Worm (Caenorhabditis elegans) whole organism, L1 larva: ENCODE data around the gene F48F7.6.

ENCODE experiments used
- C16A3.4 ChIP-seq: fragments of 150-350 bp; optimal IDR thresholded peaks from 2 replicates; lab custom pipeline; 2014; ENCODE audit warnings: missing biosample characterization, missing genetic modification characterization
- F16B12.6 ChIP-seq: fragments of 150-350 bp; optimal IDR thresholded peaks from 2 replicates; lab custom pipeline; 2014; ENCODE audit warnings: missing biosample characterization, missing genetic modification characterization
- Y116A8C.19 ChIP-seq: sonication (generic microtip); optimal IDR thresholded peaks from 2 replicates; lab custom pipeline; 2016; ENCODE audit warnings: missing compliant biosample characterization, missing genetic modification characterization, borderline replicate concordance
- ama-1 ChIP-seq: fragments of 150-350 bp; optimal IDR thresholded peaks from 2 replicates; lab custom pipeline; 2014
- blmp-1 ChIP-seq: fragments of 150-350 bp; optimal IDR thresholded peaks from 2 replicates; lab custom pipeline; 2014; ENCODE audit warnings: missing biosample characterization, missing genetic modification characterization
- ceh-63 ChIP-seq: fragments of 200-800 bp; sonication (Bioruptor generic); optimal IDR thresholded peaks from 2 replicates; lab custom pipeline; 2018; ENCODE audit warnings: mild to moderate bottlenecking, missing genetic modification characterization, missing compliant biosample characterization
- ceh-82 ChIP-seq, 3 experiments: fragments of 150-350 bp in 1 of 3; sonication (generic microtip) in 2 of 3; optimal IDR thresholded peaks; 2 replicates each; lab custom pipeline; 2014 to 2017; ENCODE audit warnings: missing biosample characterization in 3 of 3, missing genetic modification characterization in 3 of 3
- ceh-88 ChIP-seq: fragments of 200-800 bp; sonication (Bioruptor generic); IDR thresholded peaks from 2 replicates; pipeline ENCODE4 v1.3.6; 2022; ENCODE audit warnings: missing genetic modification characterization, missing compliant biosample characterization
- ceh-90 ChIP-seq: sonication (generic microtip); optimal IDR thresholded peaks from 2 replicates; lab custom pipeline; 2016; ENCODE audit warnings: missing genetic modification characterization, missing compliant biosample characterization
- ces-1 ChIP-seq: fragments of 150-350 bp; optimal IDR thresholded peaks from 2 replicates; lab custom pipeline; 2014; ENCODE audit warnings: missing biosample characterization, missing genetic modification reagents, missing genetic modification characterization
- dpl-1 ChIP-seq, 3 experiments: fragments of 150-350 bp in 2 of 3; sonication (generic microtip) in 1 of 3; optimal IDR thresholded peaks; 2 replicates each; lab custom pipeline; 2014 to 2017; ENCODE audit warnings: missing biosample characterization in 3 of 3, missing genetic modification characterization in 3 of 3, missing genetic modification reagents in 3 of 3
- dsc-1 ChIP-seq: sonication (generic microtip); optimal IDR thresholded peaks from 2 replicates; lab custom pipeline; 2016; ENCODE audit warnings: mild to moderate bottlenecking, missing genetic modification characterization, missing compliant biosample characterization
- egl-13 ChIP-seq: sonication (generic microtip); optimal IDR thresholded peaks from 2 replicates; lab custom pipeline; 2016; ENCODE audit warnings: missing genotype, missing genetic modification reagents, missing genetic modification characterization, missing compliant biosample characterization
- elt-2 ChIP-seq: sonication (generic microtip); optimal IDR thresholded peaks from 2 replicates; lab custom pipeline; 2016; ENCODE audit warnings: missing genetic modification characterization, mild to moderate bottlenecking, inconsistent platforms, missing compliant biosample characterization, missing genetic modification reagents
- fkh-10 ChIP-seq: sonication (generic microtip); optimal IDR thresholded peaks from 2 replicates; lab custom pipeline; 2017; ENCODE audit warnings: missing biosample characterization, missing genetic modification reagents, missing genetic modification characterization
- fkh-4 ChIP-seq: sonication (generic microtip); optimal IDR thresholded peaks from 2 replicates; lab custom pipeline; 2016; ENCODE audit warnings: missing compliant biosample characterization, missing genetic modification characterization, borderline replicate concordance
- fkh-8 ChIP-seq: sonication (generic microtip); optimal IDR thresholded peaks from 2 replicates; lab custom pipeline; 2016; ENCODE audit warnings: mild to moderate bottlenecking, missing genetic modification characterization, missing compliant biosample characterization
- fos-1 ChIP-seq: fragments of 150-350 bp; optimal IDR thresholded peaks from 2 replicates; lab custom pipeline; 2014; ENCODE audit warnings: missing biosample characterization, missing genetic modification characterization
- hlh-17 ChIP-seq: fragments of 200-800 bp; sonication (Bioruptor generic); optimal IDR thresholded peaks from 2 replicates; lab custom pipeline; 2018; ENCODE audit warnings: missing genetic modification characterization, mild to moderate bottlenecking, missing compliant biosample characterization, moderate library complexity, borderline replicate concordance
- hlh-4 ChIP-seq: sonication (generic microtip); optimal IDR thresholded peaks from 2 replicates; lab custom pipeline; 2016; ENCODE audit warnings: mild to moderate bottlenecking, missing genetic modification characterization, missing compliant biosample characterization
- jun-1 ChIP-seq: fragments of 150-350 bp; optimal IDR thresholded peaks from 2 replicates; lab custom pipeline; 2014; ENCODE audit warnings: missing biosample characterization, missing genetic modification reagents, missing genetic modification characterization
- lin-14 ChIP-seq: fragments of 200-800 bp; sonication (Bioruptor generic); optimal IDR thresholded peaks from 2 replicates; lab custom pipeline; 2018; ENCODE audit warnings: mild to moderate bottlenecking, missing genetic modification characterization, moderate library complexity, missing compliant biosample characterization
- lin-39 ChIP-seq: fragments of 150-350 bp; optimal IDR thresholded peaks from 2 replicates; lab custom pipeline; 2014; ENCODE audit warnings: missing biosample characterization, missing genetic modification reagents, missing genetic modification characterization
- lsy-2 ChIP-seq, 2 experiments: fragments of 150-350 bp; optimal IDR thresholded peaks; 2 replicates each; lab custom pipeline; 2014; ENCODE audit warnings: missing biosample characterization in 2 of 2, missing genetic modification characterization in 2 of 2
- mdl-1 ChIP-seq, 2 experiments: fragments of 150-350 bp; optimal IDR thresholded peaks; 2 replicates each; lab custom pipeline; 2014 to 2017; ENCODE audit warnings: missing biosample characterization in 2 of 2, missing genetic modification characterization in 2 of 2, inconsistent platforms in 1 of 2
- mef-2 ChIP-seq: fragments of 150-350 bp; optimal IDR thresholded peaks from 2 replicates; lab custom pipeline; 2014; ENCODE audit warnings: missing biosample characterization, missing genetic modification characterization
- mep-1 ChIP-seq: fragments of 150-350 bp; optimal IDR thresholded peaks from 2 replicates; lab custom pipeline; 2014; ENCODE audit warnings: missing biosample characterization, missing genetic modification characterization
- nhr-12 ChIP-seq: sonication (generic microtip); optimal IDR thresholded peaks from 2 replicates; lab custom pipeline; 2017; ENCODE audit warnings: missing biosample characterization, missing genetic modification characterization
- nhr-19 ChIP-seq: fragments of 200-800 bp; sonication (Bioruptor generic); conservative IDR thresholded peaks from 2 replicates; pipeline ENCODE4 v1.3.6; 2022; ENCODE audit warnings: missing genetic modification characterization, missing compliant biosample characterization
- nhr-20 ChIP-seq: sonication (generic microtip); optimal IDR thresholded peaks from 2 replicates; lab custom pipeline; 2016; ENCODE audit warnings: mild to moderate bottlenecking, missing genetic modification characterization, missing compliant biosample characterization
- nhr-237 ChIP-seq: fragments of 150-350 bp; optimal IDR thresholded peaks from 2 replicates; lab custom pipeline; 2014; ENCODE audit warnings: missing biosample characterization, missing genetic modification characterization
- nhr-47 ChIP-seq: sonication (generic microtip); optimal IDR thresholded peaks from 2 replicates; lab custom pipeline; 2016; ENCODE audit warnings: mild to moderate bottlenecking, missing genetic modification characterization, moderate library complexity, missing compliant biosample characterization
- nhr-71 ChIP-seq: sonication (generic microtip); optimal IDR thresholded peaks from 2 replicates; lab custom pipeline; 2016; ENCODE audit warnings: mild to moderate bottlenecking, missing genetic modification characterization, moderate library complexity, missing compliant biosample characterization
- nhr-85 ChIP-seq: sonication (generic microtip); peaks from one replicate; lab custom pipeline; 2016; ENCODE audit warnings: missing genetic modification characterization, inconsistent platforms, missing compliant biosample characterization
- pag-3 ChIP-seq: sonication (generic microtip); optimal IDR thresholded peaks from 2 replicates; lab custom pipeline; 2017; ENCODE audit warnings: missing genetic modification characterization, mild to moderate bottlenecking, missing compliant biosample characterization, antibody characterized with exemption, borderline replicate concordance; ENCODE audit not compliant: insufficient read depth
- pax-3 ChIP-seq: fragments of 200-800 bp; sonication (Bioruptor generic); optimal IDR thresholded peaks from 2 replicates; lab custom pipeline; 2018; ENCODE audit warnings: mild to moderate bottlenecking, missing genetic modification characterization, moderate library complexity, missing compliant biosample characterization
- rnt-1 ChIP-seq: sonication (generic microtip); optimal IDR thresholded peaks from 2 replicates; lab custom pipeline; 2016; ENCODE audit warnings: mild to moderate bottlenecking, missing genetic modification characterization, moderate library complexity, missing compliant biosample characterization
- skn-1 ChIP-seq: fragments of 150-350 bp; optimal IDR thresholded peaks from 2 replicates; lab custom pipeline; 2014; ENCODE audit warnings: missing biosample characterization, missing genetic modification characterization
- snu-23 ChIP-seq: sonication (generic microtip); optimal IDR thresholded peaks from 2 replicates; lab custom pipeline; 2016; ENCODE audit warnings: missing genetic modification characterization, missing compliant biosample characterization
- sox-4 ChIP-seq: sonication (generic microtip); optimal IDR thresholded peaks from 2 replicates; lab custom pipeline; 2016; ENCODE audit warnings: missing genetic modification characterization, missing compliant biosample characterization
- swsn-7 ChIP-seq: sonication (generic microtip); optimal IDR thresholded peaks from 2 replicates; lab custom pipeline; 2016; ENCODE audit warnings: missing genetic modification characterization, missing compliant biosample characterization
- tbx-2 ChIP-seq: sonication (generic microtip); optimal IDR thresholded peaks from 2 replicates; lab custom pipeline; 2016; ENCODE audit warnings: missing genetic modification characterization, missing compliant biosample characterization
- unc-130 ChIP-seq: fragments of 150-350 bp; optimal IDR thresholded peaks from 2 replicates; lab custom pipeline; 2017; ENCODE audit warnings: missing biosample characterization, missing genetic modification characterization, inconsistent platforms
- unc-98 ChIP-seq: fragments of 200-800 bp; sonication (Bioruptor generic); IDR thresholded peaks from 2 replicates; pipeline ENCODE4 v1.3.6; 2022; ENCODE audit warnings: missing genetic modification characterization, missing compliant biosample characterization
- xbp-1 ChIP-seq: sonication (generic microtip); optimal IDR thresholded peaks from 2 replicates; lab custom pipeline; 2016; ENCODE audit warnings: missing genetic modification characterization, missing compliant biosample characterization
- zag-1 ChIP-seq: fragments of 150-350 bp; optimal IDR thresholded peaks from 2 replicates; lab custom pipeline; 2014; ENCODE audit warnings: missing biosample characterization, missing genetic modification characterization
- ztf-4 ChIP-seq: fragments of 150-350 bp; optimal IDR thresholded peaks from 2 replicates; lab custom pipeline; 2014; ENCODE audit warnings: missing biosample characterization, missing genetic modification characterization

F48F7.6 gene

ce11 chrX:13969257-13969968, 8.2 kb upstream of the F48F7.6 start (continued):
- TF ChIP-seq mep-1 (tag; lab: Kevin White, UChicago) (peak; percentile 61), nhr-71 (peak; percentile 89), elt-2 (peak; percentile 63), swsn-7 (tag; lab: Kevin White, UChicago) (peak; percentile 82), hlh-17 (GFP tag; lab: Kevin White, UChicago) (no peak), lsy-2 (tag; optimal IDR thresholded peaks at IDR 0.05; lab: Kevin White, UChicago) (peak; percentile 30 to 82), blmp-1 (peak; percentile 13), ces-1 (no peak), dpl-1 (GFP tag; optimal IDR thresholded peaks at IDR 0.05; lab: Kevin White, UChicago) (peak in 2 of 3 experiments; percentile 5 to 13), sox-4 (no peak)
- TF ChIP-seq, all 84 proteins: peak for 47

- peak; percentile 29; the same call in 1 of the 2 replicates for TF ChIP-seq nhr-19
Measured at ce11 chrX:13973086-13973485, 4.5 kb upstream of the F48F7.6 start.

- no peak for TF ChIP-seq jun-1 (tag; lab: Kevin White, UChicago)
- peak; percentile 83 for TF ChIP-seq nhr-19
- no peak for TF ChIP-seq pax-3 (tag; lab: Kevin White, UChicago)
- no peak for TF ChIP-seq Y116A8C.19 (tag; lab: Kevin White, UChicago)
- peak; percentile 59 for TF ChIP-seq tbx-2 (tag; lab: Kevin White, UChicago)
- TF ChIP-seq ceh-82 (tag; optimal IDR thresholded peaks at IDR 0.05; lab: Kevin White, UChicago) = peak in 1 of 3 experiments; percentile 61
- TF ChIP-seq fkh-10 (GFP tag; lab: Kevin White, UChicago) = peak; percentile 27
- TF ChIP-seq lsy-2 (tag; optimal IDR thresholded peaks at IDR 0.05; lab: Kevin White, UChicago) = peak; percentile 38 to 55
- no peak for TF ChIP-seq ceh-90 (tag; lab: Kevin White, UChicago)
- TF ChIP-seq ceh-88 = no peak
- TF ChIP-seq fkh-8 = peak; percentile 86
- TF ChIP-seq unc-98 = no peak
- TF ChIP-seq swsn-7 (tag; lab: Kevin White, UChicago) = peak; percentile 58
- TF ChIP-seq ama-1 (lab: Kevin White, UChicago) = no peak
- no peak for TF ChIP-seq fos-1 (tag; lab: Kevin White, UChicago)
- TF ChIP-seq snu-23 (GFP tag; lab: Kevin White, UChicago) = peak; percentile 63
- TF ChIP-seq sox-4 = peak; percentile 21
- no peak for TF ChIP-seq mef-2
- TF ChIP-seq F16B12.6 = no peak
- no peak for TF ChIP-seq nhr-85
- no peak for TF ChIP-seq zag-1 (tag; lab: Kevin White, UChicago)
- TF ChIP-seq elt-2 = no peak
- TF ChIP-seq mep-1 (tag; lab: Kevin White, UChicago) = peak; percentile 61
- no peak for TF ChIP-seq blmp-1
- peak; percentile 27 for TF ChIP-seq skn-1
- peak in 1 of 3 experiments; percentile 4 for TF ChIP-seq dpl-1 (GFP tag; optimal IDR thresholded peaks at IDR 0.05; lab: Kevin White, UChicago)
- peak; percentile 96 for TF ChIP-seq dsc-1 (tag; lab: Kevin White, UChicago)
- TF ChIP-seq nhr-12 (tag; lab: Kevin White, UChicago) = no peak
- TF ChIP-seq C16A3.4 (tag; lab: Kevin White, UChicago) = peak; percentile 5
- no peak for TF ChIP-seq hlh-4 (tag; lab: Kevin White, UChicago)
- peak; percentile 28 for TF ChIP-seq xbp-1 (tag; lab: Kevin White, UChicago)
- TF ChIP-seq nhr-237 (tag; lab: Kevin White, UChicago) = no peak
- peak; percentile 63 for TF ChIP-seq nhr-20 (tag; lab: Kevin White, UChicago)
- peak; percentile 51 for TF ChIP-seq unc-130 (tag; lab: Kevin White, UChicago)
- TF ChIP-seq pag-3 = no peak
- TF ChIP-seq ztf-4 (tag; lab: Kevin White, UChicago) = no peak
- TF ChIP-seq rnt-1 (tag; lab: Kevin White, UChicago) = peak; percentile 74
- peak in 1 of 2 experiments; percentile 8 for TF ChIP-seq mdl-1 (tag; optimal IDR thresholded peaks at IDR 0.05; lab: Kevin White, UChicago)
- peak; percentile 63 for TF ChIP-seq nhr-47 (tag; lab: Kevin White, UChicago)
- peak; percentile 91 for TF ChIP-seq lin-14 (GFP tag; lab: Kevin White, UChicago)
- TF ChIP-seq lin-39 (tag; lab: Kevin White, UChicago) = peak; percentile 11
- TF ChIP-seq nhr-71 = peak; percentile 80
- peak; percentile 56 for TF ChIP-seq fkh-4 (tag; lab: Kevin White, UChicago)
- TF ChIP-seq egl-13 = peak; percentile 18
- no peak for TF ChIP-seq ceh-63
Measured at ce11 chrX:13973769-13974168, 3.9 kb upstream of the F48F7.6 start.
